Fruit fly (Drosophila melanogaster): ENCODE measurements around the gene Msp300.

Gene Msp300

DNA sequence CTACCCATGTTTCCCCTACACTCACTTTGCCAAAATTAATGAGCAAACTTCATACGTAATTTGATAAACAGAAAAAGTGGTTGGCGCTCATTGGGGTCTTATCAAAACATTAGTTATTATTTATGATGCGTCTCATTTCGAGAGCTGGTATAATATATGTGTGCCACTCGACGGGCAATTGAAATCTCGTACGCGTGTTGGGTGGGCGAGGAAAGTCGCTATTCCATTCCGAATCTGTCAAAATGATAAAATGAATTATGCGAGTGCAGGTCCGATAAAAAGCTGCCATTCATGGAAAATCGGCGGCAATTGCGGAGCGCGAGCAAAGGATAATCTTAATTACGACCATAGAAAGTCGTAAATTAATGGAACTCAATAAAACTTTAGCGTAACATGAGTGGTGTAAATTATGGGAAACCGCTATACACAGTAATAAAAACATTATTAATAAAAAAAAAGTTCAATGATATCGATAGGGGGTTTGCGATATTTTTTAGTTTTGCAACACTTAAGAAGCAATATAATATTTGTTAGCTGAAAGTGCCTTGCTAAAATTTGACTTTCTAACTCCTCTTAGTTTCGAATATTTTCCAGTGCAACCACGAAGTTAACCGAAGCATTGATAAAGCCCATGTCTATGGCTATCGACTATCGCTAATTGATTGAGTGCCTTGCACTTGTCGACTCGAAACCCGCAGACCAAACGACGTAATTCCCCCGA is 141.7 kb downstream of the Msp300 start:
- TF ChIP-seq CG8159 (tag; optimal IDR thresholded peaks at IDR 0.05): no peak
- no peak for TF ChIP-seq Pif1B (GFP tag; optimal IDR thresholded peaks at IDR 0.05)
- TF ChIP-seq CG17806 (tag; optimal IDR thresholded peaks at IDR 0.05): no peak
- no peak for TF ChIP-seq D1 (tag; optimal IDR thresholded peaks at IDR 0.05)
- TF ChIP-seq CG13204 (GFP tag; optimal IDR thresholded peaks at IDR 0.05): no peak
- TF ChIP-seq CG9948 (tag; optimal IDR thresholded peaks at IDR 0.05): no peak
- no peak for TF ChIP-seq gl (tag; optimal IDR thresholded peaks at IDR 0.05)
- TF ChIP-seq CG32121 (GFP tag; IDR thresholded peaks at IDR 0.05): 0 out of 2 replicates have a peak, but pooled peaks have one; percentile 37
- TF ChIP-seq Ets98B (GFP tag; IDR thresholded peaks at IDR 0.05): peak; percentile 16; the same call in 1 of the 2 replicates
- TF ChIP-seq CG4496 (GFP tag; IDR thresholded peaks at IDR 0.05): peak; percentile 31; the same call in 1 of the 3 replicates
- TF ChIP-seq fd96Ca (GFP tag; IDR thresholded peaks at IDR 0.05): no peak
- TF ChIP-seq EcR (GFP tag; optimal IDR thresholded peaks at IDR 0.05): no peak
- no peak for TF ChIP-seq CG8301 (tag; optimal IDR thresholded peaks at IDR 0.05)
- no peak for TF ChIP-seq Snoo (tag; optimal IDR thresholded peaks at IDR 0.05)
- no peak for TF ChIP-seq CG14655 (GFP tag; optimal IDR thresholded peaks at IDR 0.05)
- TF ChIP-seq CG34367 (tag; optimal IDR thresholded peaks at IDR 0.05): no peak
- TF ChIP-seq CG10348 (GFP tag; IDR thresholded peaks at IDR 0.05): no peak

DNA sequence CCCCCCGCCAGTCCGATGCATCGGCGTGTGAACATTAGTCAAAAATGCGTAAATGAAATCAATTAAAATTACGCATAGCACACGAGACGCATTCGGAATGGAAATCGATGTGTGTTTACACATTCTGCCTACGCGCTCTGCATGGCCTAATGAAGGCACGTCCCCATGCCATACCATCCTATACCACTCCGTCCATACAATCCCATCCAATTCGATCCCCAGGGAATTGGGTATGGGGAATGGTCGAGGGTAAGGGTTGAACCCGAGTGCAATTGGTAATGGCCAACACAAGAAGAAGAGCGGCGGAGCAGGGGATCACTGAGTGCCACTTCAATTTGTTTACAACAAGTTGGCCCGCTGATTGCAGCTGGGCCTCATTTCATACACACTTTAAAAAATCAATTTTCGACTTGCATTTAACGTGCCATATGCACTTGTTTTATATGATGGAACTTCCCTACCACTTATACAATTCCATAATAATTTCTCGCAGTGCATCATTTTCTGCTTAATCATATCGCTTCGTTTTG is 144.8 kb downstream of the Msp300 start:
- TF ChIP-seq Pif1A (GFP tag; optimal IDR thresholded peaks at IDR 0.05) (peak; percentile 43), CG17806 (tag; optimal IDR thresholded peaks at IDR 0.05) (peak; percentile 26), CG13204 (GFP tag; optimal IDR thresholded peaks at IDR 0.05) (no peak), CG10348 (GFP tag; IDR thresholded peaks at IDR 0.05) (no peak), CG9948 (tag; optimal IDR thresholded peaks at IDR 0.05) (peak; percentile 18), CG8159 (tag; optimal IDR thresholded peaks at IDR 0.05) (peak; percentile 29), Pif1B (GFP tag; optimal IDR thresholded peaks at IDR 0.05) (no peak), CG34367 (tag; optimal IDR thresholded peaks at IDR 0.05) (no peak), CG14655 (GFP tag; optimal IDR thresholded peaks at IDR 0.05) (peak; percentile 47), CG8301 (tag; optimal IDR thresholded peaks at IDR 0.05) (no peak), CG15710 (tag; optimal IDR thresholded peaks at IDR 0.05) (peak; percentile 10), Ets98B (GFP tag; IDR thresholded peaks at IDR 0.05) (no peak), fd96Ca (GFP tag; IDR thresholded peaks at IDR 0.05) (no peak), CG4496 (GFP tag; IDR thresholded peaks at IDR 0.05) (0 out of 3 replicates have a peak, but pooled peaks have one; percentile 21), D1 (tag; optimal IDR thresholded peaks at IDR 0.05) (no peak), EcR (GFP tag; optimal IDR thresholded peaks at IDR 0.05) (peak; percentile 6), Snoo (tag; optimal IDR thresholded peaks at IDR 0.05) (no peak), rn (GFP tag; IDR thresholded peaks at IDR 0.05) (no peak), gl (tag; optimal IDR thresholded peaks at IDR 0.05) (no peak), CG32121 (GFP tag; IDR thresholded peaks at IDR 0.05) (no peak), CG12605 (GFP tag; IDR thresholded peaks at IDR 0.05) (no peak)

dm6 chr2L:5247384-5247783 is 146.7 kb downstream of the Msp300 start:
- TF ChIP-seq Pif1B (GFP tag; optimal IDR thresholded peaks at IDR 0.05) (no peak), CG32121 (GFP tag; IDR thresholded peaks at IDR 0.05) (no peak), CG13204 (GFP tag; optimal IDR thresholded peaks at IDR 0.05) (no peak), Ets98B (GFP tag; IDR thresholded peaks at IDR 0.05) (no peak), CG9948 (tag; optimal IDR thresholded peaks at IDR 0.05) (no peak), CG4496 (GFP tag; IDR thresholded peaks at IDR 0.05) (no peak)

dm6 chr2L:5247812-5248211 is 147.1 kb downstream of the Msp300 start:
- TF ChIP-seq CG14655 (GFP tag; optimal IDR thresholded peaks at IDR 0.05): no peak
- no peak for TF ChIP-seq Ets98B (GFP tag; IDR thresholded peaks at IDR 0.05)
- TF ChIP-seq CG15710 (tag; optimal IDR thresholded peaks at IDR 0.05): no peak
- TF ChIP-seq CG32121 (GFP tag; IDR thresholded peaks at IDR 0.05): no peak
- no peak for TF ChIP-seq CG17806 (tag; optimal IDR thresholded peaks at IDR 0.05)
- TF ChIP-seq CG8301 (tag; optimal IDR thresholded peaks at IDR 0.05): no peak
- TF ChIP-seq EcR (GFP tag; optimal IDR thresholded peaks at IDR 0.05): no peak
- no peak for TF ChIP-seq CG9948 (tag; optimal IDR thresholded peaks at IDR 0.05)

DNA sequence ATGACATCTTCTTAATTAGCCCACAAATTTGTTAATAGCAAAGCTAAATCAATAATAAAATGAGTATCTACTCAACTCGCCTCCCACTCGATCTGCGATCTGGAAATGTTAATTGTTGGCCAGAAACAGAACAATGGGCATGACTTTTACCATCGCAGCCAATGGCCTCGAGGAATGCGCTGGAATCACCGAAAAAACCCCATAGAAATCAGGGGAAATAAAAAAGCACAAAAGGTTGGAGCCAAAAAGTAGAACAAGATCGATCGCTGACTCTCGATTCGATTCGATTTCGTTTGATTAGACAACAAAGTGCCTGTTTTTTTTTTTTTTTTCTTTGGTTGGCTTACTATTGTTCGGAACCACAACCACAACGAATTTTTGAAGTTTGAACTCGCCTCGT is 147.9 kb downstream of the Msp300 start:
- TF ChIP-seq CG15710 (tag; optimal IDR thresholded peaks at IDR 0.05) (no peak), rn (GFP tag; IDR thresholded peaks at IDR 0.05) (no peak), CG4496 (GFP tag; IDR thresholded peaks at IDR 0.05) (no peak), CG17806 (tag; optimal IDR thresholded peaks at IDR 0.05) (no peak), CG32121 (GFP tag; IDR thresholded peaks at IDR 0.05) (no peak), CG12605 (GFP tag; IDR thresholded peaks at IDR 0.05) (no peak), CG14655 (GFP tag; optimal IDR thresholded peaks at IDR 0.05) (no peak), Pif1B (GFP tag; optimal IDR thresholded peaks at IDR 0.05) (no peak), CG8159 (tag; optimal IDR thresholded peaks at IDR 0.05) (no peak)

- TF ChIP-seq CG4496 (GFP tag; IDR thresholded peaks at IDR 0.05) (peak; percentile 79), CG10348 (GFP tag; IDR thresholded peaks at IDR 0.05) (no peak), rn (GFP tag; IDR thresholded peaks at IDR 0.05) (0 out of 2 replicates have a peak, but pooled peaks have one; percentile 16), CG17806 (tag; optimal IDR thresholded peaks at IDR 0.05) (peak; percentile 46), Snoo (tag; optimal IDR thresholded peaks at IDR 0.05) (peak; percentile 59), CG14655 (GFP tag; optimal IDR thresholded peaks at IDR 0.05) (peak; percentile 61), CG9948 (tag; optimal IDR thresholded peaks at IDR 0.05) (peak; percentile 16), CG13204 (GFP tag; optimal IDR thresholded peaks at IDR 0.05) (peak; percentile 37), Pif1B (GFP tag; optimal IDR thresholded peaks at IDR 0.05) (peak; percentile 40), CG34367 (tag; optimal IDR thresholded peaks at IDR 0.05) (peak; percentile 10), CG12605 (GFP tag; IDR thresholded peaks at IDR 0.05) (no peak), CG8159 (tag; optimal IDR thresholded peaks at IDR 0.05) (peak; percentile 51), CG32121 (GFP tag; IDR thresholded peaks at IDR 0.05) (no peak), D1 (tag; optimal IDR thresholded peaks at IDR 0.05) (no peak), CG8301 (tag; optimal IDR thresholded peaks at IDR 0.05) (peak; percentile 48), Pif1A (GFP tag; optimal IDR thresholded peaks at IDR 0.05) (peak; percentile 68), fd96Ca (GFP tag; IDR thresholded peaks at IDR 0.05) (peak; percentile 67; the same call in 1 of the 3 replicates), EcR (GFP tag; optimal IDR thresholded peaks at IDR 0.05) (peak; percentile 52), Ets98B (GFP tag; IDR thresholded peaks at IDR 0.05) (peak; percentile 47; the same call in 1 of the 2 replicates), gl (tag; optimal IDR thresholded peaks at IDR 0.05) (peak; percentile 20), CG15710 (tag; optimal IDR thresholded peaks at IDR 0.05) (peak; percentile 56)
Measured at dm6 chr2L:5249766-5250165, 149.1 kb downstream of the Msp300 start.
